Fruit fly (Drosophila melanogaster) whole organism, embryonic: ENCODE results near the gene CG11251.
A peak's percentile ranks its signal among the peaks of the same experiment; 100 is the strongest.

Experiments
- Asciz ChIP-seq: fragments of 200-800 bp; sonication (Bioruptor generic); optimal IDR thresholded peaks from 2 replicates; lab custom pipeline; 2017; ENCODE audit warnings: missing biosample characterization, mild to moderate bottlenecking, missing genetic modification characterization, missing genetic modification reagents
- Blimp-1 ChIP-seq: fragments of 200-800 bp; sonication (Bioruptor generic); optimal IDR thresholded peaks from 3 replicates; lab custom pipeline; 2018; ENCODE audit warnings: missing biosample characterization, missing genetic modification characterization, mild to moderate bottlenecking, moderate library complexity, missing genetic modification reagents
- CG10979 ChIP-seq: fragments of 200-800 bp; sonication (Bioruptor generic); optimal IDR thresholded peaks from 2 replicates; lab custom pipeline; 2018; ENCODE audit warnings: missing biosample characterization, mild to moderate bottlenecking, missing genetic modification characterization, moderate library complexity
- CG11093 ChIP-seq: fragments of 200-800 bp; sonication (Bioruptor generic); IDR thresholded peaks from 3 replicates; pipeline ENCODE4 v1.3.6; 2022; ENCODE audit warnings: missing biosample characterization, missing genetic modification characterization
- CG13894 ChIP-seq: fragments of 200-800 bp; sonication (Bioruptor generic); optimal IDR thresholded peaks from 3 replicates; lab custom pipeline; 2018; ENCODE audit warnings: missing biosample characterization, mild to moderate bottlenecking, missing genetic modification characterization, moderate library complexity
- CG14014 ChIP-seq: fragments of 200-800 bp; sonication (Bioruptor generic); IDR thresholded peaks from 2 replicates; pipeline ENCODE4 v1.3.6; 2022; ENCODE audit warnings: missing biosample characterization, missing genetic modification characterization
- CG2116 ChIP-seq: fragments of 200-800 bp; sonication (Bioruptor generic); optimal IDR thresholded peaks from 3 replicates; lab custom pipeline; 2018; ENCODE audit warnings: missing biosample characterization, mild to moderate bottlenecking, missing genetic modification characterization
- CG43689 ChIP-seq: fragments of 200-800 bp; sonication (Bioruptor generic); IDR thresholded peaks from 2 replicates; pipeline ENCODE4 v1.3.6; 2022; ENCODE audit warnings: missing biosample characterization, missing genetic modification characterization
- CG4424 ChIP-seq: fragments of 200-800 bp; sonication (Bioruptor generic); optimal IDR thresholded peaks from 3 replicates; lab custom pipeline; 2016; ENCODE audit warnings: missing biosample characterization, missing genetic modification characterization
- CG4707 ChIP-seq: fragments of 200-800 bp; sonication (Bioruptor generic); optimal IDR thresholded peaks from 2 replicates; lab custom pipeline; 2018; ENCODE audit warnings: missing biosample characterization, mild to moderate bottlenecking, missing genetic modification characterization, moderate library complexity
- CG6654 ChIP-seq: fragments of 200-800 bp; sonication (Bioruptor generic); optimal IDR thresholded peaks from 2 replicates; lab custom pipeline; 2017; ENCODE audit warnings: missing biosample characterization, mild to moderate bottlenecking, missing genetic modification characterization
- Doc2 ChIP-seq: fragments of 200-800 bp; sonication (Bioruptor generic); IDR thresholded peaks from 2 replicates; pipeline ENCODE4 v1.3.6; 2022; ENCODE audit warnings: missing biosample characterization, missing genetic modification characterization
- Eip74EF ChIP-seq, 2 experiments: fragments of 200-800 bp in 1 of 2; fragments of >200 bp in 1 of 2; sonication (Bioruptor generic) in 1 of 2; optimal IDR thresholded peaks; 2 replicates each; lab custom pipeline; 2017 to 2019; ENCODE audit warnings: missing biosample characterization in 2 of 2, missing genetic modification characterization in 2 of 2, mild to moderate bottlenecking in 1 of 2, moderate library complexity in 1 of 2
- Ets65A ChIP-seq: fragments of 200-800 bp; sonication (Bioruptor generic); peaks from one replicate; lab custom pipeline; 2016; ENCODE audit warnings: missing biosample characterization, missing genetic modification characterization
- HLH54F ChIP-seq: fragments of 200-800 bp; sonication (Bioruptor generic); optimal IDR thresholded peaks from 3 replicates; lab custom pipeline; 2016; ENCODE audit warnings: missing biosample characterization, missing genetic modification characterization
- HLHmδ ChIP-seq: fragments of 200-800 bp; sonication (Bioruptor generic); optimal IDR thresholded peaks from 2 replicates; lab custom pipeline; 2018; ENCODE audit warnings: missing biosample characterization, mild to moderate bottlenecking, missing genetic modification characterization, moderate library complexity
- Hr39 ChIP-seq: fragments of >200 bp; optimal IDR thresholded peaks from 2 replicates; lab custom pipeline; 2017
- Kr ChIP-seq: fragments of 200-800 bp; sonication (Bioruptor generic); optimal IDR thresholded peaks from 2 replicates; lab custom pipeline; 2017; ENCODE audit warnings: missing biosample characterization, mild to moderate bottlenecking, missing genetic modification characterization
- Med ChIP-seq: fragments of 200-800 bp; sonication (Bioruptor generic); peaks from one replicate; lab custom pipeline; 2016; ENCODE audit warnings: missing biosample characterization, missing genetic modification characterization, mild to moderate bottlenecking, inconsistent platforms, moderate library complexity
- Sry-β ChIP-seq: fragments of 200-800 bp; sonication (Bioruptor generic); optimal IDR thresholded peaks from 2 replicates; lab custom pipeline; 2018; ENCODE audit warnings: missing biosample characterization, mild to moderate bottlenecking, missing genetic modification characterization, moderate library complexity
- TFAM ChIP-seq: fragments of 200-800 bp; sonication (Bioruptor generic); optimal IDR thresholded peaks from 2 replicates; lab custom pipeline; 2017; ENCODE audit warnings: missing biosample characterization, missing genetic modification characterization, inconsistent platforms
- Trl ChIP-seq, 3 experiments: fragments of >200 bp in 2 of 3; fragments of 200-800 bp in 1 of 3; sonication (Bioruptor generic) in 1 of 3; optimal IDR thresholded peaks; 2 replicates in 1 of 3; 3 replicates in 2 of 3; lab custom pipeline; 2016 to 2017; ENCODE audit warnings: missing biosample characterization in 1 of 3, missing genetic modification characterization in 1 of 3
- abd-A ChIP-seq: fragments of 200-800 bp; sonication (Bioruptor generic); optimal IDR thresholded peaks from 3 replicates; lab custom pipeline; 2019; ENCODE audit warnings: missing biosample characterization, mild to moderate bottlenecking, missing genetic modification characterization, moderate library complexity
- ac ChIP-seq: fragments of 200-800 bp; sonication (Bioruptor generic); optimal IDR thresholded peaks from 3 replicates; lab custom pipeline; 2017; ENCODE audit warnings: missing biosample characterization, mild to moderate bottlenecking, missing genetic modification characterization
- chinmo ChIP-seq: fragments of 200-800 bp; sonication (Bioruptor generic); IDR thresholded peaks from 4 replicates; pipeline ENCODE4 v1.3.6; 2022; ENCODE audit warnings: missing biosample characterization, missing genetic modification characterization; ENCODE audit not compliant: partially characterized antibody
- gro ChIP-seq: fragments of 200-800 bp; sonication (Bioruptor generic); optimal IDR thresholded peaks from 2 replicates; lab custom pipeline; 2016; ENCODE audit warnings: missing biosample characterization, missing genetic modification characterization
- h ChIP-seq: fragments of >200 bp; optimal IDR thresholded peaks from 2 replicates; lab custom pipeline; 2017
- kni ChIP-seq: fragments of 200-800 bp; sonication (Bioruptor generic); optimal IDR thresholded peaks from 3 replicates; lab custom pipeline; 2017; ENCODE audit warnings: mild to moderate bottlenecking, missing biosample characterization, missing genetic modification reagents, missing genetic modification characterization
- mirr ChIP-seq: fragments of 200-800 bp; sonication (Bioruptor generic); optimal IDR thresholded peaks from 3 replicates; lab custom pipeline; 2018; ENCODE audit warnings: missing biosample characterization, mild to moderate bottlenecking, missing genetic modification characterization
- nau ChIP-seq: fragments of 200-800 bp; sonication (Bioruptor generic); optimal IDR thresholded peaks from 3 replicates; lab custom pipeline; 2017; ENCODE audit warnings: missing biosample characterization, mild to moderate bottlenecking, missing genetic modification characterization, missing genetic modification reagents
- nerfin-1 ChIP-seq: fragments of 200-800 bp; sonication (Bioruptor generic); optimal IDR thresholded peaks from 3 replicates; lab custom pipeline; 2019; ENCODE audit warnings: missing biosample characterization, mild to moderate bottlenecking, missing genetic modification characterization, moderate library complexity
- onecut ChIP-seq: fragments of 200-800 bp; sonication (Bioruptor generic); IDR thresholded peaks from 2 replicates; pipeline ENCODE4 v1.3.6; 2022; ENCODE audit warnings: missing biosample characterization, missing genetic modification characterization
- pfk ChIP-seq: fragments of 200-800 bp; sonication (Bioruptor generic); optimal IDR thresholded peaks from 2 replicates; lab custom pipeline; 2018; ENCODE audit warnings: missing biosample characterization, mild to moderate bottlenecking, missing genetic modification characterization, moderate library complexity
- pros ChIP-seq: fragments of 200-800 bp; sonication (Bioruptor generic); optimal IDR thresholded peaks from 3 replicates; lab custom pipeline; 2019; ENCODE audit warnings: missing biosample characterization, mild to moderate bottlenecking, missing genetic modification characterization, moderate library complexity
- ro ChIP-seq: fragments of 200-800 bp; sonication (Bioruptor generic); IDR thresholded peaks from 2 replicates; pipeline ENCODE4 v1.3.6; 2022; ENCODE audit warnings: missing biosample characterization, missing genetic modification characterization
- sens ChIP-seq: fragments of 200-800 bp; sonication (Bioruptor generic); peaks from one replicate; lab custom pipeline; 2016; ENCODE audit warnings: missing biosample characterization, missing genetic modification characterization
- ttk ChIP-seq: fragments of 200-800 bp; sonication (Bioruptor generic); IDR thresholded peaks from 2 replicates; pipeline ENCODE4 v2.1.2; 2022; ENCODE audit warnings: missing biosample characterization, missing genetic modification characterization
- twi ChIP-seq: fragments of 200-800 bp; optimal IDR thresholded peaks from 2 replicates; lab custom pipeline; 2019; ENCODE audit warnings: missing biosample characterization, mild to moderate bottlenecking, missing genetic modification characterization, moderate library complexity

Gene CG11251

dm6 chr3L:13135382-13135928 is 45.7 kb upstream of the CG11251 start:
- TF ChIP-seq h (lab: Kevin White, UChicago) = no peak
- no peak for TF ChIP-seq CG2116 (GFP tag; lab: Kevin White, UChicago)
- TF ChIP-seq CG10979 = no peak
- TF ChIP-seq Sry-β = peak; percentile 77
- TF ChIP-seq CG11093 (GFP tag; lab: Robert Waterston, UW) = no peak
- no peak for TF ChIP-seq Trl (optimal IDR thresholded peaks at IDR 0.05; lab: Kevin White, UChicago)
- no peak for TF ChIP-seq Trl (GFP tag; optimal IDR thresholded peaks at IDR 0.05; lab: Kevin White, UChicago)
- TF ChIP-seq gro (GFP tag; lab: Kevin White, UChicago) = no peak
- no peak for TF ChIP-seq CG43689 (GFP tag; lab: Robert Waterston, UW)
- TF ChIP-seq twi (tag; lab: Kevin White, UChicago) = peak; percentile 50
- peak; percentile 57 for TF ChIP-seq sens
- peak; percentile 38 for TF ChIP-seq Med (GFP tag; lab: Kevin White, UChicago)
- TF ChIP-seq CG6654 (GFP tag; lab: Kevin White, UChicago) = no peak
- TF ChIP-seq HLH54F (GFP tag; lab: Kevin White, UChicago) = no peak
- TF ChIP-seq mirr (GFP tag; lab: Kevin White, UChicago) = no peak
- TF ChIP-seq Eip74EF (GFP tag; optimal IDR thresholded peaks at IDR 0.05; lab: Kevin White, UChicago) = no peak
- TF ChIP-seq ac (GFP tag; lab: Kevin White, UChicago) = no peak

- peak; percentile 84 for TF ChIP-seq ac (GFP tag; lab: Kevin White, UChicago)
- TF ChIP-seq Hr39 (lab: Kevin White, UChicago) = peak; percentile 33
- TF ChIP-seq Ets65A (GFP tag; lab: Kevin White, UChicago) = peak; percentile 43
- TF ChIP-seq pfk (GFP tag; lab: Kevin White, UChicago) = peak; percentile 78
- peak; percentile 22 for TF ChIP-seq pros (GFP tag; lab: Kevin White, UChicago)
- TF ChIP-seq ttk (GFP tag; lab: Robert Waterston, UW) = 0 out of 2 replicates have a peak, but pooled peaks have one; percentile 16
- peak; percentile 11 for TF ChIP-seq nau (GFP tag; lab: Kevin White, UChicago)
- peak; percentile 46 for TF ChIP-seq Kr (GFP tag; lab: Kevin White, UChicago)
- no peak for TF ChIP-seq CG14014 (GFP tag; lab: Robert Waterston, UW)
- TF ChIP-seq CG13894 = peak; percentile 16
- TF ChIP-seq Blimp-1 (GFP tag; lab: Kevin White, UChicago) = peak; percentile 17
- TF ChIP-seq Asciz = no peak
- no peak for TF ChIP-seq ro (GFP tag; lab: Robert Waterston, UW)
- peak; percentile 75 for TF ChIP-seq CG4707 (GFP tag; lab: Kevin White, UChicago)
- no peak for TF ChIP-seq Doc2 (GFP tag; lab: Robert Waterston, UW)
- peak; percentile 52 for TF ChIP-seq kni (GFP tag; lab: Kevin White, UChicago)
- TF ChIP-seq abd-A = peak; percentile 41
- TF ChIP-seq onecut (GFP tag; lab: Robert Waterston, UW) = no peak
- TF ChIP-seq chinmo = 0 out of 4 replicates have a peak, but pooled peaks have one; percentile 40
- TF ChIP-seq HLHmδ (GFP tag; lab: Kevin White, UChicago) = peak; percentile 75
- peak; percentile 14 for TF ChIP-seq nerfin-1 (tag; lab: Kevin White, UChicago)
- no peak for TF ChIP-seq CG4424
- TF ChIP-seq TFAM (GFP tag; lab: Kevin White, UChicago) = no peak
Observed at dm6 chr3L:13134906-13135305, 45.1 kb upstream of the CG11251 start.
